Fruit fly (Drosophila melanogaster) whole organism, embryonic: ENCODE data around the gene CG13032.

Source experiments
- CG16779 ChIP-seq: fragments of 200-800 bp; sonication (Bioruptor generic); IDR thresholded peaks from 2 replicates; pipeline ENCODE4 v1.3.6; 2022; ENCODE audit warnings: missing biosample characterization, missing genetic modification characterization
- CG4328 ChIP-seq: fragments of 200-800 bp; sonication (Bioruptor generic); optimal IDR thresholded peaks from 3 replicates; lab custom pipeline; 2017; ENCODE audit warnings: missing biosample characterization, missing genetic modification reagents, missing genetic modification characterization
- CG6689 ChIP-seq: fragments of 200-800 bp; sonication (Bioruptor generic); IDR thresholded peaks from 2 replicates; pipeline ENCODE4 v1.3.6; 2022; ENCODE audit warnings: missing biosample characterization, missing genetic modification characterization
- CG7963 ChIP-seq: fragments of 200-800 bp; sonication (Bioruptor generic); IDR thresholded peaks from 3 replicates; pipeline ENCODE4 v1.3.6; 2022; ENCODE audit warnings: missing biosample characterization, missing genetic modification characterization; ENCODE audit not compliant: partially characterized antibody
- dimm ChIP-seq: fragments of 200-800 bp; sonication (Bioruptor generic); IDR thresholded peaks from 2 replicates; pipeline ENCODE4 v1.3.6; 2022; ENCODE audit warnings: missing biosample characterization, missing genetic modification characterization

dm6 chr3L:16659099-16659498, 14.7 kb upstream of the CG13032 start:
- no peak for TF ChIP-seq CG16779 (GFP tag; lab: Robert Waterston, UW)
- no peak for TF ChIP-seq dimm (GFP tag; lab: Robert Waterston, UW)
- no peak for TF ChIP-seq CG4328 (GFP tag; lab: Kevin White, UChicago)
- no peak for TF ChIP-seq CG7963 (GFP tag; lab: Robert Waterston, UW)
- TF ChIP-seq CG6689 (GFP tag; lab: Robert Waterston, UW), result no peak
